Worm (Caenorhabditis elegans) whole organism, early embryonic: ENCODE data around the gene nhr-116.
"Not testable (repeated sequence)": the region's sequence is repeated elsewhere in the genome, so short reads cannot be mapped to it uniquely, and the experiment has no call there.

Source experiments
- F13C5.2 ChIP-seq: sonication (generic microtip); optimal IDR thresholded peaks from 2 replicates; lab custom pipeline; 2017; ENCODE audit warnings: mild to moderate bottlenecking, missing genetic modification characterization, inconsistent platforms, missing compliant biosample characterization
- aly-1 ChIP-seq: sonication (generic microtip); optimal IDR thresholded peaks from 2 replicates; lab custom pipeline; 2016; ENCODE audit warnings: missing genetic modification characterization, missing compliant biosample characterization
- ama-1 ChIP-seq: fragments of 150-350 bp; optimal IDR thresholded peaks from 2 replicates; lab custom pipeline; 2014
- ceh-13 ChIP-seq: fragments of 200-800 bp; sonication (Bioruptor generic); optimal IDR thresholded peaks from 2 replicates; lab custom pipeline; 2018; ENCODE audit warnings: mild to moderate bottlenecking, missing genetic modification characterization, missing compliant biosample characterization

- TF ChIP-seq ama-1 (lab: Kevin White, UChicago); aly-1; F13C5.2 (tag; lab: Kevin White, UChicago); ceh-13 (GFP tag; lab: Kevin White, UChicago): not testable (repeated sequence)
These were observed 26.7 kb downstream of the nhr-116 start, which contains the start of gene fbxa-148 for ce11 chrV:16938731-16939130.
